Worm (Caenorhabditis elegans): ENCODE results near the gene M04B2.7.

Gene M04B2.7

ce11 chrIV:11520960-11521359, 27.6 kb downstream of the M04B2.7 start, which contains the start of the genes M04B2.4 and gfl-1:
M04B2.4 (minus strand) TSS chrIV:11521031.
gfl-1 (plus strand) TSS chrIV:11521290.
- TF ChIP-seq him-1 (tag; optimal IDR thresholded peaks at IDR 0.05) (no peak), W03F9.2 (tag; optimal IDR thresholded peaks at IDR 0.05) (no peak), dao-5 (tag; optimal IDR thresholded peaks at IDR 0.05) (no peak)

DNA sequence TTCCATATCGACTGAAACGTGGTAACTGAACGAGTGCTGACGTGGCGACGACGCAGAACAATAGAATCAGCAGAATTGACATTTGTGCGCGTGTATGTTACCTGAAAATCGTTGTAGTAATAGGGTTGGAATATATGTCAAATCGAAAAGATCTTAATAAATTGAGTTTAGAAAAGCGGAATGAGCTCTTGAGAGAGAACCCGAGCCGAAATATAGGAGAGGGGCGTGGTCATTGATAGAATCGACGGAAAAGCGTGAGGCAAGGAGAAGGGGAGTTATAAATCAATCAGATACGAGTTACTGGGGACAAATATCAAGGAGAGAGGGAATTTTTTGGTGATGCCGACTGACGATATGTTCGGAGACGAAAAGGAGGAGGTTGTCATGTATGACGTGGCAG, 37.9 kb downstream of the M04B2.7 start, which contains the start of gene M04B2.6:
TSS of gene M04B2.6 (minus strand) at position 101 of the 400 bp plus-strand sequence.
- TF ChIP-seq W03F9.2 (tag; optimal IDR thresholded peaks at IDR 0.05), result no peak
- no peak for TF ChIP-seq him-1 (tag; optimal IDR thresholded peaks at IDR 0.05)
- TF ChIP-seq dao-5 (tag; optimal IDR thresholded peaks at IDR 0.05), result no peak

DNA sequence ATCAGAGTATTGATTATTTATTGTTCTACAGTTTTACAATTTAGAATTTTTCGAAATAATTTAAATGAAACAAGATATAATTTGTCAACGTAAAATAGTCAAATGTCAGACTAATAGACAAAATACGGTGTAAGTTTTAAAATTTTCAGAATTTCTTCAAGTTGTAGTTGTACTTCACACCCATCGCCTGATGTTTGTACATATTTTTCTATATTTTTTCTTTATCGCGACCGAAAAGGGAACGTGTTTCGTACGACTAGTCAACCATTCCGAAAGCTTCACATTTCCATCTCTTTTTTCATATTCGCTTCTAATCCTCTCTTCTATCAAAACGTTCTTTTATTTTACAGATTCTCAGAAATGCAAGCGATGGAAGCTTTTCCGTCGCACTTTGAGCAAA, 44.2 kb downstream of the M04B2.7 start, which contains the start of gene twk-25:
TSS of gene twk-25 (plus strand) at position 301 of the 400 bp plus-strand sequence.
- TF ChIP-seq dao-5 (tag; optimal IDR thresholded peaks at IDR 0.05) (no peak), him-1 (tag; optimal IDR thresholded peaks at IDR 0.05) (no peak), W03F9.2 (tag; optimal IDR thresholded peaks at IDR 0.05) (no peak)

ce11 chrIV:11503654-11504053, 44.9 kb downstream of the M04B2.7 start:
- TF ChIP-seq him-1 (tag; optimal IDR thresholded peaks at IDR 0.05) (no peak), W03F9.2 (tag; optimal IDR thresholded peaks at IDR 0.05) (no peak), dao-5 (tag; optimal IDR thresholded peaks at IDR 0.05) (no peak)

DNA sequence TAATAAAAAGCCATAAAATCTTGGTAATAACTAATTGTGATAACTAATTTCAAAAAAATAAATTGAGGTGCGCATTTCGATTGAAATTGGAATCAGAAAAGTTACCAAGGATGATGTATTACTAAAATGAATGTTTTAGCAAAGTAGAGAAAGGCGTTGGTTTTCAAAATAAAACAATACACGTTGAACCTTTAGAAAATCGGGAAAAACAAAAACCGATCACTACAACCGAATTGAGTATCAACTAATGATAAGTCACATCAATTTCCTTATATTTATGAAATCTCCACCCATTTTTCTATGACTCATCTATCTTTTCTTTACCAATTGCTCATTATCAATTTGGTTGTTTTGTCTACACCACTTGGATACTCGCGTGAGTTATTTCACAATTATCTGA, 48.1 kb downstream of the M04B2.7 start, which contains the start of gene H21P03.10:
TSS of gene H21P03.10 (plus strand) at position 301 of the 400 bp plus-strand sequence.
- TF ChIP-seq W03F9.2 (tag; optimal IDR thresholded peaks at IDR 0.05) (no peak), him-1 (tag; optimal IDR thresholded peaks at IDR 0.05) (no peak), dao-5 (tag; optimal IDR thresholded peaks at IDR 0.05) (no peak)

DNA sequence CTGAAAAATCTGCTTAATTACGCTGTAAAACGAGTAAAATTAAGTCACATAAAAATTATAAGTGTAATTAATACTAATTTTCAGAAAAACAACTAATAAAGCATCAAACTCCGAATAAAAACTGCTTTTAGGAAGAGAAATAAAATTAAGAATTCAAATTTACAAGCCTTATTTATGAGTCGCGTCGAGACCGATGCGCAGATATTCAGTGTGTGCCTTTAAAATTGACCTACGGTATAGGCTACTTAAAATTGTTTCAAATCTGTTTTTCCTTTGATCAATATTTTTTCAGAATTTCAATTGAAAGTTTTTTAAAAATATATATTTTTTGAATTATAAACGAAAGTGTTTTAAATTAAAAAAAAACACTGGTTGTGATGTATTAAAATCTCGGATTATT, 50.4 kb downstream of the M04B2.7 start, which contains the start of gene sms-1:
TSS of gene sms-1 (minus strand) at position 6 of the 400 bp plus-strand sequence.
- TF ChIP-seq W03F9.2 (tag; optimal IDR thresholded peaks at IDR 0.05), result no peak
- TF ChIP-seq dao-5 (tag; optimal IDR thresholded peaks at IDR 0.05), result no peak
- no peak for TF ChIP-seq him-1 (tag; optimal IDR thresholded peaks at IDR 0.05)

DNA sequence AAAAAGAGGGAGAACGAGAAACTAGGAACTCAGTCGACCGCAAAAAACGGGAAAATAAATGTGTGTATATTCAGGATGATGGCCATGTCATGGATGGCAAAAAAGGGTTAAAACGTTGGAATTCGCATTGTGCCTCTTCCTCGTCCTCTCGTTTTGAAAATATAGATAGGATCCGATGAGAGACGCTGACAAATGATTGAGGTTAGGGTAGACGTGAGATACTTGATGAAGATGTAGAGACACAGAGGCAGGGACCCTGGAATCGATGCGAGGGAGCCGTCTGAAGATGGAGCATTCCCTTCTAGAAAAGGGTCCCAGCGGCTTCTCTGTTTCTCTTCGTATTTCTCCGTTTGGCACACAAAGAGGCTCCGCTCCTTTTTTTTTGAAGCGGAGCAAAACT, 53.6 kb downstream of the M04B2.7 start:
- no peak for TF ChIP-seq dao-5 (tag; optimal IDR thresholded peaks at IDR 0.05)
- TF ChIP-seq him-1 (tag; optimal IDR thresholded peaks at IDR 0.05), result peak; percentile 70
- TF ChIP-seq W03F9.2 (tag; optimal IDR thresholded peaks at IDR 0.05), result no peak

- TF ChIP-seq him-1 (tag; optimal IDR thresholded peaks at IDR 0.05), result no peak
- no peak for TF ChIP-seq W03F9.2 (tag; optimal IDR thresholded peaks at IDR 0.05)
- no peak for TF ChIP-seq dao-5 (tag; optimal IDR thresholded peaks at IDR 0.05)
Measured at ce11 chrIV:11493899-11494298, 54.7 kb downstream of the M04B2.7 start.

ce11 chrIV:11492345-11492744, 56.2 kb downstream of the M04B2.7 start:
- TF ChIP-seq him-1 (tag; optimal IDR thresholded peaks at IDR 0.05), result no peak
- TF ChIP-seq dao-5 (tag; optimal IDR thresholded peaks at IDR 0.05), result no peak
- no peak for TF ChIP-seq W03F9.2 (tag; optimal IDR thresholded peaks at IDR 0.05)

DNA sequence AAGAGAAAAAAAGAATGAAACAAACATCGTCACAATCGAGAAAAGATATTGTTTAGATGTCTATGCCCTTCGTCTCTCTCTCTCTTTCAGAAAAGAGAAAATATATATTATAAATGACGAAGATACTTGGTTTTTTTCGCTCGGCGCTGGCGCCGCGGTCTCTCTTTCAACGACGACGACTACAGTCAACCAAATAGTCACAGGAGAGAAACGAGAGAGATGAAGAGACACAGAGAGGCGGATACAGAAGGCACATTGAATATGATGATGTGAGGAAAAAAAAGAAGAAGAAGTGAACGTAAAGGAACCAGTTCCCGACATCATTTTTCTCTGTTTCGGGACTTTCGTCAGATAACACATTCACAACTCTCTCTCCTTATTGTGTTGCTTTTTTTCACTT, 57.1 kb downstream of the M04B2.7 start:
- TF ChIP-seq dao-5 (tag; optimal IDR thresholded peaks at IDR 0.05) (no peak), W03F9.2 (tag; optimal IDR thresholded peaks at IDR 0.05) (no peak), him-1 (tag; optimal IDR thresholded peaks at IDR 0.05) (no peak)

DNA sequence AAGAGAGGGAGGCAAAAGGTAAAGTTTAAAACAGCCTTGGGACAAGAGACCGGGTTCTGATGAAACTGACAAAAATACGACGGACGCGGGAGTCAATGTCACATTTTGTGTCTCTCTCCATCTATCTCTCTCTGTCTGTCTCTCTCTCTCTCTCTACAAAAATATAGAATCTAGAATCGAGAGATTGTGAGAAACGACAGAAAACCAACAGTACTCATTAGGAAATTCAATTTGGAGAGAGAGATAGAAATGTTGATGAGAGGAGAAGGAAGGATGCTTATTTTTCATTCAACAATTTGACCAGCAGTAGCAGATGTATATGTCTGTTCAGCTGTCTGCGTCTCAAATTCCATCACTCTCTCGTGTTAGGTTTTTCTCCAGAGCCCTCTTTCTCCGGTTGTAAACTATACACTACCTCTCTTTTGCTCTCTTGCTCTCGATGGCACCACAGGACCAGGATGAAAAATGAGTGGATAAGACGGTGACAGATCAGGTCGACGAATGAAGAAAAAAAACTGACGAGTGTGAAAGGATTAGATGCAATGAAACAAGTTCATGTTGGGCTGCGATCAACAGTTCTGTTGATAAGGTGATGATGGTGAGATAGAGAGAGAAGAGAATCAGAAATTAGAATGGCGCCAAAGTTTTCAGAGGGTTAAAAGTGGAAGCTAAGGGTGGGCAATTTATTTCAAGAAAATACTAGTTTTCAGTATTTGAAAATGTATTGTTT, 58.8 kb downstream of the M04B2.7 start:
- no peak for TF ChIP-seq him-1 (tag; optimal IDR thresholded peaks at IDR 0.05)
- TF ChIP-seq W03F9.2 (tag; optimal IDR thresholded peaks at IDR 0.05), result peak; percentile 7

ce11 chrIV:11489077-11489476, 59.5 kb downstream of the M04B2.7 start:
- TF ChIP-seq dao-5 (tag; optimal IDR thresholded peaks at IDR 0.05) (no peak), W03F9.2 (tag; optimal IDR thresholded peaks at IDR 0.05) (no peak)

DNA sequence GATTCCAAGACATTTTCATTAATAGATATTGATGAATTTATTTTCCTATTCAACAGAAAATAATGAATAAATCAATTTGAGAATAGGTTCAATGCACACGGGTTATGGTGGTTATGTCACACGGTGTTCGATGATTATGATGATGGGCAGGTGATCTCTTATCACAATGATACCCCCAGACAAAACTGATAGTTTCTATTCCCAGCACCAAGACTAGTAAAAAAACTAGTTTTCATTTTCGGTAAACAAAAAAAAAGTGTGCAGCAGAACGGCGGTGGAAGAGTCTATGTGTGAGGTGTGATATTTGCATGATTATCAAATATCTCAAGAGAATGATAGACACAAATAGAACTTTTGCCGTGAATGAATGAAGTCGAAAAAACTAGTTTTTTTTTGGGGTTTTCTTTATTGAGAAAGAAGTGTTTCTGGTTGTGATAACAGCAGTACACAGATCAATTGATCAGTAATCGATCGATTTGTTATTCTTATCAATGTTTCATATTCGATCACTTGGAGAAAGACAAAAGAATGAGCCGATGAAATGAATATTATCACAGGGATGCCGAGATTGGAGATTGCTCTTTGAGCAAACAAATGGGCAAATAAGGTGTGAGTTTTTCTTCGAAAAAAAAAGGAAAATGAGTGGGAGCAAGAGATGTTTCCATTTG, 60.5 kb downstream of the M04B2.7 start:
- TF ChIP-seq W03F9.2 (tag; optimal IDR thresholded peaks at IDR 0.05), result no peak
- no peak for TF ChIP-seq him-1 (tag; optimal IDR thresholded peaks at IDR 0.05)
- no peak for TF ChIP-seq dao-5 (tag; optimal IDR thresholded peaks at IDR 0.05)

DNA sequence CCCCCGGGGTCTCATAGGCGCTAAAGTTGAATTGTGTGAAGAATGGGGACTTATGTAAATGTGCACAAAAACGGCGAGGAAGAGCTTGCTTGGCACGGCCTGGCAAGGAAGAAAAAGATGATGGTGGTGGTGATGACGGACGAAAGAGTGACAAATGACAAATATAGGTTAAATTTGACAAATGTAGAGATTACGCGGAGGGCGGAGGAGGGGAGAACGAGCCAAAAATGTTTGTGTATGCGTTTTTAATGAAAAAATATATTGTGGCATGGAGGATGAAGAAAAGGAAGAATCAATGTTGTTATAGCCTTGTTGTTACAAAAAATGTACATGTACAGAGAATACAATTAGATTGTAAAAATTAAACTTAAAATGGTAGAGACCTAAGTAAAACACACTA, 61.7 kb downstream of the M04B2.7 start:
- TF ChIP-seq him-1 (tag; optimal IDR thresholded peaks at IDR 0.05) (no peak), W03F9.2 (tag; optimal IDR thresholded peaks at IDR 0.05) (no peak), dao-5 (tag; optimal IDR thresholded peaks at IDR 0.05) (no peak)
